Worm (Caenorhabditis elegans) whole organism, L4 larva: Measurements from ENCODE around the gene dnj-11.
A peak's percentile ranks its signal among the peaks of the same experiment; 100 is the strongest.
"Not testable (repeated sequence)": the region's sequence is repeated elsewhere in the genome, so short reads cannot be mapped to it uniquely, and the experiment has no call there.

ENCODE experiments used
- F37D6.2 ChIP-seq: sonication (generic microtip); optimal IDR thresholded peaks from 2 replicates; lab custom pipeline; 2016; ENCODE audit warnings: mild to moderate bottlenecking, missing genetic modification characterization, missing compliant biosample characterization
- F49E8.2 ChIP-seq: sonication (generic microtip); optimal IDR thresholded peaks from 2 replicates; lab custom pipeline; 2016; ENCODE audit warnings: missing compliant biosample characterization, mild to moderate bottlenecking, missing genetic modification characterization, borderline replicate concordance
- Y75B8A.6 ChIP-seq: fragments of 200-800 bp; sonication (Bioruptor generic); IDR thresholded peaks from 2 replicates; pipeline ENCODE4 v1.3.6; 2022; ENCODE audit warnings: missing genetic modification reagents, missing genetic modification characterization, missing compliant biosample characterization
- aha-1 ChIP-seq: fragments of 150-350 bp; peaks from one replicate; lab custom pipeline; 2014; ENCODE audit warnings: missing biosample characterization, missing genetic modification characterization
- ceh-20 ChIP-seq: fragments of 200-800 bp; sonication (Bioruptor generic); IDR thresholded peaks from 2 replicates; pipeline ENCODE4 v1.3.6; 2022; ENCODE audit warnings: missing genetic modification reagents, missing genetic modification characterization, missing compliant biosample characterization
- ceh-44 ChIP-seq: fragments of 200-800 bp; sonication (Bioruptor generic); IDR thresholded peaks from 2 replicates; pipeline ENCODE4 v1.3.6; 2022; ENCODE audit warnings: missing genetic modification reagents, missing genetic modification characterization, missing compliant biosample characterization
- ces-1 ChIP-seq: fragments of 150-350 bp; sonication (generic microtip); optimal IDR thresholded peaks from 4 replicates; lab custom pipeline; 2014; ENCODE audit warnings: missing biosample characterization, missing genetic modification reagents, missing genetic modification characterization
- lin-39 ChIP-seq: fragments of 150-350 bp; optimal IDR thresholded peaks from 2 replicates; lab custom pipeline; 2014; ENCODE audit warnings: missing biosample characterization, missing genetic modification reagents, missing genetic modification characterization
- mdt-29 ChIP-seq: fragments of 200-800 bp; sonication (Bioruptor generic); IDR thresholded peaks from 2 replicates; pipeline ENCODE4 v1.3.6; 2022; ENCODE audit warnings: missing genetic modification reagents, missing genetic modification characterization, missing compliant biosample characterization
- mep-1 ChIP-seq: fragments of 150-350 bp; sonication (generic microtip); optimal IDR thresholded peaks from 3 replicates; lab custom pipeline; 2014; ENCODE audit warnings: missing biosample characterization, missing genetic modification characterization
- mxl-2 ChIP-seq: fragments of 200-800 bp; sonication (Bioruptor generic); conservative IDR thresholded peaks from 2 replicates; pipeline ENCODE4 v1.3.6; 2022; ENCODE audit warnings: missing genetic modification reagents, missing genetic modification characterization, missing compliant biosample characterization
- nhr-102 ChIP-seq: sonication (generic microtip); optimal IDR thresholded peaks from 2 replicates; lab custom pipeline; 2016; ENCODE audit warnings: mild to moderate bottlenecking, missing genetic modification characterization, moderate library complexity, missing compliant biosample characterization
- nhr-11 ChIP-seq: fragments of 150-350 bp; optimal IDR thresholded peaks from 2 replicates; lab custom pipeline; 2014; ENCODE audit warnings: missing biosample characterization, missing genetic modification characterization
- nhr-41 ChIP-seq: fragments of 200-800 bp; sonication (Bioruptor generic); IDR thresholded peaks from 2 replicates; pipeline ENCODE4 v1.3.6; 2022; ENCODE audit warnings: missing genetic modification reagents, missing genetic modification characterization, missing compliant biosample characterization
- nhr-42 ChIP-seq: fragments of 200-800 bp; sonication (Bioruptor generic); IDR thresholded peaks from 2 replicates; pipeline ENCODE4 v1.3.6; 2022; ENCODE audit warnings: missing genetic modification characterization, missing compliant biosample characterization
- nhr-48 ChIP-seq: sonication (generic microtip); optimal IDR thresholded peaks from 2 replicates; lab custom pipeline; 2016; ENCODE audit warnings: mild to moderate bottlenecking, missing genetic modification characterization, missing compliant biosample characterization
- pha-4 ChIP-seq, 2 experiments: fragments of 150-350 bp in 1 of 2; fragments of 200-800 bp in 1 of 2; sonication (Bioruptor generic) in 1 of 2; IDR thresholded peaks in 1 of 2; optimal IDR thresholded peaks in 1 of 2; 2 replicates each; pipeline versions ENCODE4 v1.3.6 to Lab custom; 2014 to 2022; ENCODE audit warnings: missing genetic modification characterization in 2 of 2, missing genetic modification reagents in 2 of 2, missing biosample characterization in 1 of 2, missing compliant biosample characterization in 1 of 2
- skn-1 ChIP-seq: fragments of 150-350 bp; optimal IDR thresholded peaks from 2 replicates; lab custom pipeline; 2014; ENCODE audit warnings: missing biosample characterization, missing genetic modification characterization
- snpc-4 ChIP-seq: fragments of 150-350 bp; optimal IDR thresholded peaks from 2 replicates; lab custom pipeline; 2014; ENCODE audit warnings: missing biosample characterization, missing genetic modification characterization
- unc-62 ChIP-seq, 3 experiments: fragments of 150-350 bp in 1 of 3; sonication (generic microtip); optimal IDR thresholded peaks in 2 of 3; peaks in 1 of 3; 1 replicate in 1 of 3; 2 replicates in 2 of 3; lab custom pipeline; 2014 to 2017; ENCODE audit warnings: missing biosample characterization in 3 of 3, missing genetic modification characterization in 3 of 3, missing genetic modification reagents in 3 of 3, missing genotype in 1 of 3
- vab-7 ChIP-seq: fragments of 200-800 bp; sonication (Bioruptor generic); IDR thresholded peaks from 2 replicates; pipeline ENCODE4 v1.3.6; 2022; ENCODE audit warnings: missing genetic modification reagents, missing genetic modification characterization, missing compliant biosample characterization
- zfp-2 ChIP-seq: sonication (generic microtip); optimal IDR thresholded peaks from 2 replicates; lab custom pipeline; 2016; ENCODE audit warnings: mild to moderate bottlenecking, missing genetic modification characterization, missing compliant biosample characterization

dnj-11 gene

DNA sequence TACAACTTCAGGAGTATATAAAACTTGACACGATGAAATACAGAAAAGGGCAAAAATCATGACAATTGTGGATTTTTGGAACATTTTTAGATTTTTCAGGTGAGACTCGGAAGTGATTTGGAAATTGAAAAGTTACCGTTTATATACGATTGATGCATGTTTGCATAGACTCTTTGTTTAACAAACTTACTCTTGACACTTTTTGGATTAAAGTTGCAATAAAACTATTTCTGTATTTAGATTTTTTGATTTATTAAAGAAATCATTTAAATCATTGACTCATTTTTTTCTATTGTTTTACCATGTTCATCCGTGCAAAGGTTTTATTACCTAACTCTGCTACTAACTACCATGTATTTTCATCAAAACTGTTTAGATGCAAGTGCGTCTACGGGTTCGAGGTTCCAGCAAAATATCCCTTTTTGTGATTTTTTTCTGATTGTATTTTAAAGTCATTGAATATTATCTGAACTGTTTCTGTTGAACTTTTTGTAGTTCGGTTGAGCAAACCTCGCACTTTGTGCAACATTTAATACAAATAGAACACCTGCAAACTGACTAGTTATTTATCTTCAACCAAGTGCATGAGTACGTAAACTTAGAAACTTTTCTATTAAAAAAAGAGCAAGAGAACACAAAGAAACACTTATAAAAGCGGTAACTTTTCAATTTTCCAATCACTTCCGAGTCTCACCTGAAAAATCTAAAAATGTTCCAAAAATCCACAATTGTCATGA lies 5.5 kb downstream of the dnj-11 start, which contains the start of the genes nspb-1 and nspb-2:
TSS of gene nspb-1 (minus strand) at position 101 of the 737 bp plus-strand sequence.
TSS of gene nspb-2 (plus strand) at position 687 of the 737 bp plus-strand sequence.
- not testable (repeated sequence) for TF ChIP-seq nhr-11 (tag; lab: Kevin White, UChicago); unc-62 (GFP tag; optimal IDR thresholded peaks at IDR 0.05 in 1 of 2; lab: Kevin White, UChicago); unc-62 (tag; optimal IDR thresholded peaks at IDR 0.05; lab: Kevin White, UChicago); mxl-2 (GFP tag; lab: Robert Waterston, UW)

DNA sequence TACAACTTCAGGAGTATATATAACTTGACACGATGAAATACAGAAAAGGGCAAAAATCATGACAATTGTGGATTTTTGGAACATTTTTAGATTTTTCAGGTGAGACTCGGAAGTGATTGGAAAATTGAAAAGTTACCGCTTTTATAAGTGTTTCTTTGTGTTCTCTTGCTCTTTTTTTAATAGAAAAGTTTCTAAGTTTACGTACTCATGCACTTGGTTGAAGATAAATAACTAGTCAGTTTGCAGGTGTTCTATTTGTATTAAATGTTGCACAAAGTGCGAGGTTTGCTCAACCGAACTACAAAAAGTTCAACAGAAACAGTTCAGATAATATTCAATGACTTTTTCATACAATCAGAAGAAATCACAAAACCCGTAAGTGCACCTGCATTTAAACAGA lies 9.2 kb downstream of the dnj-11 start, which contains the start of gene nspb-3:
TSS of gene nspb-3 (minus strand) at position 101 of the 400 bp plus-strand sequence.
- not testable (repeated sequence) for TF ChIP-seq unc-62 (GFP tag; optimal IDR thresholded peaks at IDR 0.05 in 1 of 2; lab: Kevin White, UChicago); unc-62 (tag; optimal IDR thresholded peaks at IDR 0.05; lab: Kevin White, UChicago); skn-1; mep-1

DNA sequence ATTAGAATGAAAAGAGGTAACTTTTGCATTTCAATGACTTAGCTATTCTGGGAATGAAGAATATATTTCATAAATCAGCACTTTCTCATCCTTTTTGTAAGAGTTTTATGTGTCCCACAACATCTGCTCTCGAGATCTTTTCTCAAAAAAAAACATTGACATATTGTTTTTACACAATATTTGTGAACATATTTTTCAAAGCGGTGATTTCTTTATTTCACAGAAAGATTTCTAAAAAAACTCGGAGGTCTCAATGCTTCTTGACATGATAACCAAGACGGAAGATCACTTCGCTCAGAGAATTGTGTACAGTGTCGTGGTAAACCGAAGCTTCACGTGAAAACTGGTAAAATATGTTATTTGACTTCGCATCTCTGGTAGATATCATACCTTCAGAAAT lies 10.2 kb downstream of the dnj-11 start, which contains the start of gene F38A5.22:
TSS of gene F38A5.22 (minus strand) at position 29 of the 400 bp plus-strand sequence.
- TF ChIP-seq unc-62 (GFP tag; optimal IDR thresholded peaks at IDR 0.05 in 1 of 2; lab: Kevin White, UChicago) (peak in 1 of 2 experiments; percentile 95), unc-62 (tag; optimal IDR thresholded peaks at IDR 0.05; lab: Kevin White, UChicago) (no peak), lin-39 (tag; lab: Kevin White, UChicago) (no peak)
- TF ChIP-seq, all 104 proteins: peak for 1

DNA sequence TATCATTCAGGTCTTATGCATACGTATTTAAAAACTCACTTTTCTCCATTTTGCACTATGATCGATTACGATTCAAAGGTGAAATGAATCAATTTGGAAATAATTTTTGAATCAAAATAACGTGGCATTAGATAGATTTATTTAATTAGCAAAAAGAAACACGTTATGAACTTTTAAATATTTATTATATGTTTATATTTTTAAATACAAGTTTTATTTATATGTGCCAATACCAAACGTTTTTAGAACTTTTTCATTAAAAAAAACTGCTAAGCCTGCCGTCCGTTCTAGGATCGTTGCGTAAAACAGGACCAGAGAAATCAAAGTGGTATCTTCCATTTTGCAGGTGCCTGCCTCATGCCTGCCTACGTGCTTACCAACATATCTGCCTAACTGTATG lies 11.6 kb downstream of the dnj-11 start, which contains the start of gene F38A5.6:
TSS of gene F38A5.6 (minus strand) at position 101 of the 400 bp plus-strand sequence.
- TF ChIP-seq aha-1 (tag; lab: Kevin White, UChicago) (peak; percentile 22), nhr-102 (tag; lab: Kevin White, UChicago) (no peak)

DNA sequence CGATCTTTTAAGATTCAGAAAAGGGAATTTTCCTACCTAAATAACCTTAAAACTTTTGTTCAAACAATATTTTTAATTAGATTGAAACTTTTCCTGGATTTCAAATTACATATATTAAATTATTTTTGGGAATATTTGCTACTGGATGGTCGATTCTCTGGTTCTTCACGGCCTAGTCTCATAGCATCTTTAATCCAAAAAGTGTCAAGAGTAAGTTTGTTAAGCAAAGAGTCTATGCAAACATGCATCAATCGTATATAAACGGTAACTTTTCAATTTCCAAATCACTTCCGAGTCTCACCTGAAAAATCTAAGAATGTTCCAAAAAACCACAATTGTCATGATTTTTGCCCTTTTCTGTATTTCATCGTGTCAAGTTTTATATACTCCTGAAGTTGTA lies 12.2 kb downstream of the dnj-11 start, which contains the start of gene nspb-4:
TSS of gene nspb-4 (plus strand) at position 301 of the 400 bp plus-strand sequence.
- TF ChIP-seq zfp-2 (tag; lab: Kevin White, UChicago); ceh-20 (GFP tag; lab: Robert Waterston, UW); F49E8.2 (tag; lab: Kevin White, UChicago): not testable (repeated sequence)

DNA sequence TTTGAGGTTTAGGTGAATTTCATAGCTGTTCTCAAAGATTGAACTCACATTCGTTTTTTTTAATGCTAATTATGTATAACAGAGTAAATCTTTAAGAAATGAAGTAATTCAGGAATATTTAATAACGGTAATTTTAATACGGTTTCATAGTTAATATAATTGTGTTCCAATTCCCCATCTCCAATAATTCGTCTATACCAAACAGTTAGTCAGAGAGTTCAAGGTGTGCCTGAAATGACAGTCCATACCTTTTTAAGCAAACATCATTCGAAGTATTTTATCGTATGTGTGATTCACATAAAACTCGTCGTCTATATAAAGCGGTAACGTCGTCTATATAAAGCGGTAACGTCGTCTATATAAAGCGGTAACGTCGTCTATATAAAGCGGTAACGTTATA lies 13.1 kb downstream of the dnj-11 start, which contains the start of gene nspb-5:
TSS of gene nspb-5 (plus strand) at position 301 of the 400 bp plus-strand sequence.
- not testable (repeated sequence) for TF ChIP-seq mdt-29 (GFP tag; lab: Robert Waterston, UW); F37D6.2 (tag; lab: Kevin White, UChicago); F49E8.2 (tag; lab: Kevin White, UChicago)
- TF ChIP-seq, all 104 proteins: peak for 0; not testable (repeated sequence) for 104

DNA sequence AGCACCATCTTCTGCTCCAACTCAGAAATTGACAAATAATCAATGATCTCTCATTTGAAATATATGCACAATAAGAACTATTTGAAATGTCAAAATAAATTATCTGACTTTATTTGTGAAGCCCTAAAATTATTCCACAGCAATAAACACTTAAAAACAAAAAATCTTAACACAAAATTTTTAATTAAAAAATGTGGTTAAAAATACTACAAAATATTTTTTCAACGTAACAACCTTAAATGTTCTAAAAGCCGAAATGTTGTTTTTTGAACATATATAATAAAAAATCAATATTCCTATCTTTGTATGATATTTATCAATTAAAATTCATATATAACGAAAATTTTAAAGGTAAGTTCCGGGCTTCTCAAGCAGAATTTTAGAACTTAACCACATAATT lies 13.8 kb downstream of the dnj-11 start, which contains the start of gene F38A5.8:
TSS of gene F38A5.8 (plus strand) at position 301 of the 400 bp plus-strand sequence.
- no peak for TF ChIP-seq vab-7 (GFP tag; lab: Robert Waterston, UW)
- no peak for TF ChIP-seq nhr-41 (GFP tag; lab: Robert Waterston, UW)
- no peak for TF ChIP-seq Y75B8A.6
- TF ChIP-seq snpc-4 (tag; lab: Kevin White, UChicago) = no peak
- no peak for TF ChIP-seq nhr-42 (GFP tag; lab: Robert Waterston, UW)
- no peak for TF ChIP-seq F37D6.2 (tag; lab: Kevin White, UChicago)
- TF ChIP-seq lin-39 (tag; lab: Kevin White, UChicago) = no peak
- no peak for TF ChIP-seq ceh-44
- no peak for TF ChIP-seq pha-4 (GFP tag; IDR thresholded peaks at IDR 0.05; lab: Robert Waterston, UW)
- TF ChIP-seq pha-4 (tag; optimal IDR thresholded peaks at IDR 0.05; lab: Kevin White, UChicago) = no peak
- no peak for TF ChIP-seq nhr-48 (tag; lab: Kevin White, UChicago)
- no peak for TF ChIP-seq ces-1 (GFP tag; lab: Kevin White, UChicago)
